Worm (Caenorhabditis elegans): ENCODE measurements around the gene acs-7.

Gene acs-7

ce11 chrII:9305575-9305974 lies 13.8 kb downstream of the acs-7 start:
- TF ChIP-seq ztf-23 (GFP tag; IDR thresholded peaks at IDR 0.05) (no peak), ref-1 (GFP tag; conservative IDR thresholded peaks at IDR 0.05) (no peak), flt-1 (GFP tag; IDR thresholded peaks at IDR 0.05) (no peak), cog-1 (tag; optimal IDR thresholded peaks at IDR 0.05) (no peak), klf-2 (GFP tag; conservative IDR thresholded peaks at IDR 0.05) (no peak), tab-1 (GFP tag; IDR thresholded peaks at IDR 0.05) (no peak), ztf-29 (GFP tag; IDR thresholded peaks at IDR 0.05) (no peak), med-1 (GFP tag; optimal IDR thresholded peaks at IDR 0.05; ENCODE audit: insufficient read depth) (no peak), T22C8.4 (GFP tag; IDR thresholded peaks at IDR 0.05) (no peak)

- TF ChIP-seq klf-2 (GFP tag; conservative IDR thresholded peaks at IDR 0.05) (no peak), ztf-29 (GFP tag; IDR thresholded peaks at IDR 0.05) (no peak), flt-1 (GFP tag; IDR thresholded peaks at IDR 0.05) (no peak), T22C8.4 (GFP tag; IDR thresholded peaks at IDR 0.05) (no peak), med-1 (GFP tag; optimal IDR thresholded peaks at IDR 0.05; ENCODE audit: insufficient read depth) (no peak), ref-1 (GFP tag; conservative IDR thresholded peaks at IDR 0.05) (no peak), cog-1 (tag; optimal IDR thresholded peaks at IDR 0.05) (no peak), tab-1 (GFP tag; IDR thresholded peaks at IDR 0.05) (no peak)
These were observed 15.0 kb downstream of the acs-7 start for ce11 chrII:9306835-9307234.

ce11 chrII:9308614-9309046 lies 16.8 kb downstream of the acs-7 start:
- TF ChIP-seq tab-1 (GFP tag; IDR thresholded peaks at IDR 0.05) (peak; percentile 59; the same call in 1 of the 2 replicates), ztf-29 (GFP tag; IDR thresholded peaks at IDR 0.05) (no peak), klf-2 (GFP tag; conservative IDR thresholded peaks at IDR 0.05) (no peak), cog-1 (tag; optimal IDR thresholded peaks at IDR 0.05) (peak; percentile 59), flt-1 (GFP tag; IDR thresholded peaks at IDR 0.05) (0 out of 2 replicates have a peak, but pooled peaks have one; percentile 62), ref-1 (GFP tag; conservative IDR thresholded peaks at IDR 0.05) (no peak), ztf-23 (GFP tag; IDR thresholded peaks at IDR 0.05) (no peak), med-1 (GFP tag; optimal IDR thresholded peaks at IDR 0.05; ENCODE audit: insufficient read depth) (no peak), T22C8.4 (GFP tag; IDR thresholded peaks at IDR 0.05) (no peak)

ce11 chrII:9310204-9310603 lies 18.4 kb downstream of the acs-7 start, which contains the start of gene cam-1:
cam-1 (minus strand) TSS chrII:9310304.
- TF ChIP-seq klf-2 (GFP tag; conservative IDR thresholded peaks at IDR 0.05) (no peak), flt-1 (GFP tag; IDR thresholded peaks at IDR 0.05) (no peak), ztf-23 (GFP tag; IDR thresholded peaks at IDR 0.05) (no peak), med-1 (GFP tag; optimal IDR thresholded peaks at IDR 0.05; ENCODE audit: insufficient read depth) (no peak), T22C8.4 (GFP tag; IDR thresholded peaks at IDR 0.05) (no peak), cog-1 (tag; optimal IDR thresholded peaks at IDR 0.05) (no peak), tab-1 (GFP tag; IDR thresholded peaks at IDR 0.05) (no peak), ref-1 (GFP tag; conservative IDR thresholded peaks at IDR 0.05) (no peak), ztf-29 (GFP tag; IDR thresholded peaks at IDR 0.05) (no peak)

ce11 chrII:9310794-9311193 lies 19.0 kb downstream of the acs-7 start:
- TF ChIP-seq flt-1 (GFP tag; IDR thresholded peaks at IDR 0.05) (no peak), T22C8.4 (GFP tag; IDR thresholded peaks at IDR 0.05) (no peak), ztf-23 (GFP tag; IDR thresholded peaks at IDR 0.05) (no peak), ztf-29 (GFP tag; IDR thresholded peaks at IDR 0.05) (no peak), tab-1 (GFP tag; IDR thresholded peaks at IDR 0.05) (no peak), klf-2 (GFP tag; conservative IDR thresholded peaks at IDR 0.05) (no peak), ref-1 (GFP tag; conservative IDR thresholded peaks at IDR 0.05) (no peak), cog-1 (tag; optimal IDR thresholded peaks at IDR 0.05) (no peak), med-1 (GFP tag; optimal IDR thresholded peaks at IDR 0.05; ENCODE audit: insufficient read depth) (no peak)

ce11 chrII:9311702-9312101 lies 19.9 kb downstream of the acs-7 start:
- TF ChIP-seq med-1 (GFP tag; optimal IDR thresholded peaks at IDR 0.05; ENCODE audit: insufficient read depth), result no peak
- TF ChIP-seq ztf-23 (GFP tag; IDR thresholded peaks at IDR 0.05), result no peak
- no peak for TF ChIP-seq ztf-29 (GFP tag; IDR thresholded peaks at IDR 0.05)
- no peak for TF ChIP-seq klf-2 (GFP tag; conservative IDR thresholded peaks at IDR 0.05)
- TF ChIP-seq tab-1 (GFP tag; IDR thresholded peaks at IDR 0.05), result no peak
- no peak for TF ChIP-seq flt-1 (GFP tag; IDR thresholded peaks at IDR 0.05)
- no peak for TF ChIP-seq T22C8.4 (GFP tag; IDR thresholded peaks at IDR 0.05)
- no peak for TF ChIP-seq cog-1 (tag; optimal IDR thresholded peaks at IDR 0.05)
- no peak for TF ChIP-seq ref-1 (GFP tag; conservative IDR thresholded peaks at IDR 0.05)

ce11 chrII:9313335-9313734 lies 21.5 kb downstream of the acs-7 start:
- TF ChIP-seq ztf-23 (GFP tag; IDR thresholded peaks at IDR 0.05) (no peak), klf-2 (GFP tag; conservative IDR thresholded peaks at IDR 0.05) (no peak), T22C8.4 (GFP tag; IDR thresholded peaks at IDR 0.05) (no peak)

- TF ChIP-seq ztf-23 (GFP tag; IDR thresholded peaks at IDR 0.05) (no peak), med-1 (GFP tag; optimal IDR thresholded peaks at IDR 0.05; ENCODE audit: insufficient read depth) (no peak), ztf-29 (GFP tag; IDR thresholded peaks at IDR 0.05) (no peak), flt-1 (GFP tag; IDR thresholded peaks at IDR 0.05) (no peak), klf-2 (GFP tag; conservative IDR thresholded peaks at IDR 0.05) (no peak), cog-1 (tag; optimal IDR thresholded peaks at IDR 0.05) (no peak), ref-1 (GFP tag; conservative IDR thresholded peaks at IDR 0.05) (no peak), T22C8.4 (GFP tag; IDR thresholded peaks at IDR 0.05) (no peak), tab-1 (GFP tag; IDR thresholded peaks at IDR 0.05) (no peak)
These were observed 22.9 kb downstream of the acs-7 start for ce11 chrII:9314733-9315132.

- no peak for TF ChIP-seq ztf-23 (GFP tag; IDR thresholded peaks at IDR 0.05)
- no peak for TF ChIP-seq tab-1 (GFP tag; IDR thresholded peaks at IDR 0.05)
- no peak for TF ChIP-seq flt-1 (GFP tag; IDR thresholded peaks at IDR 0.05)
- TF ChIP-seq ref-1 (GFP tag; conservative IDR thresholded peaks at IDR 0.05), result no peak
- no peak for TF ChIP-seq med-1 (GFP tag; optimal IDR thresholded peaks at IDR 0.05; ENCODE audit: insufficient read depth)
- TF ChIP-seq ztf-29 (GFP tag; IDR thresholded peaks at IDR 0.05), result no peak
- TF ChIP-seq cog-1 (tag; optimal IDR thresholded peaks at IDR 0.05), result no peak
- TF ChIP-seq klf-2 (GFP tag; conservative IDR thresholded peaks at IDR 0.05), result no peak
- no peak for TF ChIP-seq T22C8.4 (GFP tag; IDR thresholded peaks at IDR 0.05)
These were observed 23.9 kb downstream of the acs-7 start for ce11 chrII:9315692-9316091.

ce11 chrII:9316801-9317200 lies 25.0 kb downstream of the acs-7 start:
- TF ChIP-seq klf-2 (GFP tag; conservative IDR thresholded peaks at IDR 0.05) (no peak), ztf-23 (GFP tag; IDR thresholded peaks at IDR 0.05) (no peak), tab-1 (GFP tag; IDR thresholded peaks at IDR 0.05) (no peak), ztf-29 (GFP tag; IDR thresholded peaks at IDR 0.05) (no peak), flt-1 (GFP tag; IDR thresholded peaks at IDR 0.05) (no peak), T22C8.4 (GFP tag; IDR thresholded peaks at IDR 0.05) (no peak), med-1 (GFP tag; optimal IDR thresholded peaks at IDR 0.05; ENCODE audit: insufficient read depth) (no peak), cog-1 (tag; optimal IDR thresholded peaks at IDR 0.05) (no peak), ref-1 (GFP tag; conservative IDR thresholded peaks at IDR 0.05) (no peak)
